Worm (Caenorhabditis elegans): ENCODE results near the gene bcl-11.

ce11 chrV:6400950-6401551 lies 45.2 kb downstream of the bcl-11 start:
- TF ChIP-seq ztf-29 (GFP tag; IDR thresholded peaks at IDR 0.05) (no peak), tab-1 (GFP tag; IDR thresholded peaks at IDR 0.05) (no peak), flt-1 (GFP tag; IDR thresholded peaks at IDR 0.05) (no peak)

Data from whole organism, midembryonic.